Worm (Caenorhabditis elegans): ENCODE data around the gene ced-8.

- TF ChIP-seq aly-2 (tag; optimal IDR thresholded peaks at IDR 0.05) = no peak
- TF ChIP-seq ZK546.5 (tag; optimal IDR thresholded peaks at IDR 0.05) = no peak
- no peak for TF ChIP-seq ztf-4 (tag; optimal IDR thresholded peaks at IDR 0.05)
- TF ChIP-seq elt-3 (tag; optimal IDR thresholded peaks at IDR 0.05) = no peak
- TF ChIP-seq mdl-1 (tag; optimal IDR thresholded peaks at IDR 0.05) = no peak
- no peak for TF ChIP-seq snpc-4 (tag; optimal IDR thresholded peaks at IDR 0.05)
- TF ChIP-seq fkh-10 (GFP tag; optimal IDR thresholded peaks at IDR 0.05) = no peak
- no peak for TF ChIP-seq egl-27 (tag; optimal IDR thresholded peaks at IDR 0.05)
- no peak for TF ChIP-seq zag-1 (tag; optimal IDR thresholded peaks at IDR 0.05)
- TF ChIP-seq unc-39 (tag; optimal IDR thresholded peaks at IDR 0.05) = no peak
- no peak for TF ChIP-seq unc-62 (GFP tag; optimal IDR thresholded peaks at IDR 0.05)
- TF ChIP-seq fos-1 (tag; optimal IDR thresholded peaks at IDR 0.05) = no peak
- TF ChIP-seq tbx-2 (tag; optimal IDR thresholded peaks at IDR 0.05) = no peak
Observed at ce11 chrX:8419252-8419651, 2.5 kb upstream of the ced-8 start.
